Worm (Caenorhabditis elegans) whole organism, L3 larva: ENCODE data around the gene osm-9.

Source experiments
- R02D3.7 ChIP-seq: fragments of 150-350 bp; optimal IDR thresholded peaks from 2 replicates; lab custom pipeline; 2014; ENCODE audit warnings: missing biosample characterization, missing genetic modification characterization
- aly-2 ChIP-seq: fragments of 150-350 bp; optimal IDR thresholded peaks from 2 replicates; lab custom pipeline; 2014; ENCODE audit warnings: missing biosample characterization, missing genetic modification characterization
- ama-1 ChIP-seq: fragments of 150-350 bp; optimal IDR thresholded peaks from 2 replicates; lab custom pipeline; 2018
- ceh-16 ChIP-seq: sonication (generic microtip); optimal IDR thresholded peaks from 2 replicates; lab custom pipeline; 2017; ENCODE audit warnings: missing biosample characterization, missing genetic modification characterization
- ceh-82 ChIP-seq: fragments of 150-350 bp; optimal IDR thresholded peaks from 2 replicates; lab custom pipeline; 2014; ENCODE audit warnings: missing biosample characterization, missing genetic modification characterization
- ceh-9 ChIP-seq: sonication (generic microtip); optimal IDR thresholded peaks from 2 replicates; lab custom pipeline; 2018; ENCODE audit warnings: missing biosample characterization, missing genetic modification characterization
- daf-12 ChIP-seq: fragments of 150-350 bp; optimal IDR thresholded peaks from 2 replicates; lab custom pipeline; 2014; ENCODE audit warnings: missing biosample characterization, missing genetic modification reagents, missing genetic modification characterization
- egl-27 ChIP-seq: sonication (generic microtip); optimal IDR thresholded peaks from 4 replicates; lab custom pipeline; 2017; ENCODE audit warnings: missing biosample characterization, missing genetic modification reagents, missing genetic modification characterization
- egl-5 ChIP-seq: fragments of 150-350 bp; optimal IDR thresholded peaks from 2 replicates; lab custom pipeline; 2017; ENCODE audit warnings: missing biosample characterization, missing genetic modification reagents, missing genetic modification characterization, inconsistent platforms
- elt-1 ChIP-seq: fragments of 150-350 bp; optimal IDR thresholded peaks from 2 replicates; lab custom pipeline; 2014; ENCODE audit warnings: missing biosample characterization, missing genetic modification characterization
- elt-2 ChIP-seq: sonication (generic microtip); optimal IDR thresholded peaks from 2 replicates; lab custom pipeline; 2016; ENCODE audit warnings: missing genetic modification reagents, mild to moderate bottlenecking, missing genetic modification characterization, missing compliant biosample characterization
- elt-3 ChIP-seq, 3 experiments: fragments of 150-350 bp in 1 of 3; sonication (generic microtip) in 2 of 3; optimal IDR thresholded peaks; 2 replicates in 2 of 3; 4 replicates in 1 of 3; lab custom pipeline; 2014 to 2017; ENCODE audit warnings: missing biosample characterization in 3 of 3, missing genetic modification characterization in 3 of 3
- fkh-10 ChIP-seq: sonication (generic microtip); optimal IDR thresholded peaks from 2 replicates; lab custom pipeline; 2017; ENCODE audit warnings: missing biosample characterization, missing genetic modification reagents, missing genetic modification characterization
- fkh-2 ChIP-seq: fragments of 150-350 bp; optimal IDR thresholded peaks from 2 replicates; lab custom pipeline; 2014; ENCODE audit warnings: missing biosample characterization, missing genetic modification reagents, missing genetic modification characterization
- fos-1 ChIP-seq: fragments of 150-350 bp; optimal IDR thresholded peaks from 2 replicates; lab custom pipeline; 2014; ENCODE audit warnings: missing biosample characterization, missing genetic modification characterization
- hmg-11 ChIP-seq: sonication (generic microtip); optimal IDR thresholded peaks from 2 replicates; lab custom pipeline; 2016; ENCODE audit warnings: missing genetic modification characterization, missing compliant biosample characterization
- jun-1 ChIP-seq: fragments of 150-350 bp; optimal IDR thresholded peaks from 2 replicates; lab custom pipeline; 2014; ENCODE audit warnings: missing biosample characterization, missing genetic modification reagents, missing genetic modification characterization
- lin-15B ChIP-seq: fragments of 150-350 bp; optimal IDR thresholded peaks from 2 replicates; lab custom pipeline; 2014; ENCODE audit warnings: missing biosample characterization, missing genetic modification characterization
- lin-39 ChIP-seq: fragments of 150-350 bp; optimal IDR thresholded peaks from 2 replicates; lab custom pipeline; 2018; ENCODE audit warnings: missing biosample characterization, missing genetic modification reagents, missing genetic modification characterization
- lsy-12 ChIP-seq: sonication (generic microtip); optimal IDR thresholded peaks from 2 replicates; lab custom pipeline; 2016; ENCODE audit warnings: mild to moderate bottlenecking, missing genetic modification characterization, missing compliant biosample characterization
- mml-1 ChIP-seq: fragments of 150-350 bp; sonication (generic microtip); optimal IDR thresholded peaks from 3 replicates; lab custom pipeline; 2014; ENCODE audit warnings: missing biosample characterization, missing genetic modification characterization
- nfya-1 ChIP-seq: sonication (generic microtip); optimal IDR thresholded peaks from 2 replicates; lab custom pipeline; 2017; ENCODE audit warnings: missing genetic modification characterization, mild to moderate bottlenecking, missing compliant biosample characterization, antibody characterized with exemption, moderate library complexity; ENCODE audit not compliant: insufficient read depth
- nhr-12 ChIP-seq: fragments of 150-350 bp; optimal IDR thresholded peaks from 2 replicates; lab custom pipeline; 2014; ENCODE audit warnings: missing biosample characterization, missing genetic modification characterization
- nhr-237 ChIP-seq: fragments of 150-350 bp; optimal IDR thresholded peaks from 2 replicates; lab custom pipeline; 2014; ENCODE audit warnings: missing biosample characterization, missing genetic modification characterization
- nhr-25 ChIP-seq: sonication (generic microtip); optimal IDR thresholded peaks from 2 replicates; lab custom pipeline; 2017; ENCODE audit warnings: missing biosample characterization, missing genetic modification characterization
- nhr-28 ChIP-seq: fragments of 150-350 bp; optimal IDR thresholded peaks from 2 replicates; lab custom pipeline; 2014; ENCODE audit warnings: missing biosample characterization, missing genetic modification characterization
- nhr-43 ChIP-seq: sonication (generic microtip); optimal IDR thresholded peaks from 2 replicates; lab custom pipeline; 2016; ENCODE audit warnings: mild to moderate bottlenecking, missing genetic modification characterization, missing compliant biosample characterization; ENCODE audit not compliant: poor library complexity, severe bottlenecking
- nhr-67 ChIP-seq: fragments of 150-350 bp; optimal IDR thresholded peaks from 2 replicates; lab custom pipeline; 2014; ENCODE audit warnings: missing biosample characterization, missing genetic modification characterization
- nhr-76 ChIP-seq: fragments of 150-350 bp; sonication (generic microtip); optimal IDR thresholded peaks from 5 replicates; lab custom pipeline; 2014; ENCODE audit warnings: missing biosample characterization, missing genetic modification characterization
- nhr-77 ChIP-seq: fragments of 150-350 bp; optimal IDR thresholded peaks from 2 replicates; lab custom pipeline; 2014; ENCODE audit warnings: missing biosample characterization, missing genetic modification characterization
- pha-4 ChIP-seq: fragments of 150-350 bp; optimal IDR thresholded peaks from 2 replicates; lab custom pipeline; 2014; ENCODE audit warnings: missing biosample characterization, missing genetic modification reagents, missing genetic modification characterization
- pqm-1 ChIP-seq: fragments of 150-350 bp; optimal IDR thresholded peaks from 2 replicates; lab custom pipeline; 2017; ENCODE audit warnings: missing biosample characterization, missing genetic modification characterization, inconsistent platforms
- sea-2 ChIP-seq: fragments of 150-350 bp; sonication (generic microtip); optimal IDR thresholded peaks from 4 replicates; lab custom pipeline; 2014; ENCODE audit warnings: missing biosample characterization, missing genetic modification reagents, missing genetic modification characterization
- skn-1 ChIP-seq: fragments of 150-350 bp; optimal IDR thresholded peaks from 2 replicates; lab custom pipeline; 2014; ENCODE audit warnings: missing biosample characterization, missing genetic modification characterization
- tbx-2 ChIP-seq: sonication (generic microtip); optimal IDR thresholded peaks from 2 replicates; lab custom pipeline; 2016; ENCODE audit warnings: mild to moderate bottlenecking, missing genetic modification characterization, missing compliant biosample characterization
- unc-39 ChIP-seq: sonication (generic microtip); optimal IDR thresholded peaks from 4 replicates; lab custom pipeline; 2017; ENCODE audit warnings: missing biosample characterization, missing genetic modification characterization
- zag-1 ChIP-seq: fragments of 150-350 bp; optimal IDR thresholded peaks from 2 replicates; lab custom pipeline; 2014; ENCODE audit warnings: missing biosample characterization, missing genetic modification characterization
- ztf-11 ChIP-seq: fragments of 150-350 bp; optimal IDR thresholded peaks from 2 replicates; lab custom pipeline; 2014; ENCODE audit warnings: missing biosample characterization, missing genetic modification characterization
- ztf-4 ChIP-seq: fragments of 150-350 bp; optimal IDR thresholded peaks from 2 replicates; lab custom pipeline; 2014; ENCODE audit warnings: missing biosample characterization, missing genetic modification characterization

The osm-9 gene

DNA sequence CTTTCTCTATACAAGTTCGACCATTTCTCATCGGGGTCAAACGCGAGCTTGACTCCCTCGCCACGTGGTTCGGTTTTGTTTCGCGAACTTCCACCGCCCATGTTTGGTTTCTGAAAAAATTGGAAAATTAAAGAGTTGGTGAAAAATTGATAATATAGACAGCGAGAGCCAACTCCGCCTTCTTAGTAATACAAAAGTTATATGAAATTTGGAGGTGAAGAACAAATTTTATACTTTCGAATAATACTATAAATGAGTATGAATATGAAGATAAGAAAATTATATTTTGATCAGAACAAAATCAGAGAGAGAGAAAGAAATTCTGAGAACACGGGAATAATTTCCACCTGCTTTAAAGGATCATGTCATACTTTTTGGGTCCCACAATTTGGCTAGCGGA lies at the start of gene osm-9:
Gene osm-9 (minus strand): TSS at position 101 of the 400 bp plus-strand sequence.
- TF ChIP-seq skn-1 (tag; lab: Kevin White, UChicago) = no peak
- no peak for TF ChIP-seq ztf-4 (tag; lab: Kevin White, UChicago)
- TF ChIP-seq lin-39 (tag; lab: Kevin White, UChicago) = no peak
- no peak for TF ChIP-seq sea-2
- no peak for TF ChIP-seq ceh-9 (tag; lab: Kevin White, UChicago)
- TF ChIP-seq nhr-237 = no peak
- no peak for TF ChIP-seq nhr-76 (tag; lab: Kevin White, UChicago)
- no peak for TF ChIP-seq lsy-12 (tag; lab: Kevin White, UChicago)
- TF ChIP-seq pha-4 (tag; lab: Kevin White, UChicago) = no peak
- no peak for TF ChIP-seq elt-2
- TF ChIP-seq elt-1 = no peak
- no peak for TF ChIP-seq fkh-10 (GFP tag; lab: Kevin White, UChicago)
- TF ChIP-seq nhr-12 (tag; lab: Kevin White, UChicago) = no peak
- TF ChIP-seq nhr-77 = no peak
- TF ChIP-seq zag-1 (tag; lab: Kevin White, UChicago) = no peak
- TF ChIP-seq pqm-1 (tag; lab: Kevin White, UChicago) = no peak
- TF ChIP-seq nfya-1 (tag; lab: Kevin White, UChicago) = no peak

DNA sequence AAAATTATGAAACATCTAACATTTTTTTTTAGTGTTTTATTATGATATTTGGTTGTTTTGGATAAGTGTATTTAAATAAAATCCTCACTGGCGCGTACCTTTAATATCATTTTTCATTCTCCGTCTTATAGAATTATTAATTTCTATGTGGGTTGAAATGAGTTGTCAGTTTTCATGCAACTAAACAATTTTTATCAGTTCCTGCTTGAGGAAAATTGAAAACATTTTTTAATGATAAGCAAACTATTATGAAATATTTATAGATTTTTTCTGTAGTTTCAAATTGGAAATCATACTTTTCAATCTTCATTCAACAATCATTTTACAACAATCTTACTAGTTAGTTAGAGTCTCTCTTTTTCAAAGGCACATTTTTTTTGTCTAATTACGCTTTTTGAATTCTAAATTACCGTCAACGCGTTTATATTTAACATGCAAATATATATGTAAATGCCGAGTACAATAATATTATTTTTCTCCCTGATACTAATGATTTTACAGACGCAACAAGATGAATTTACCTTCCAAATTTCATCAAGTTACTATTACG lies 49.1 kb upstream of the osm-9 start, which contains the start of the genes Y37E11B.10 and kgb-2:
Gene Y37E11B.10 (minus strand): TSS at position 182 of the 550 bp plus-strand sequence.
Gene kgb-2 (plus strand): TSS at position 500 of the 550 bp plus-strand sequence.
- TF ChIP-seq daf-12 (tag; lab: Kevin White, UChicago) = no peak
- TF ChIP-seq elt-2 = peak; percentile 59
- TF ChIP-seq, all 47 proteins: peak for 1

DNA sequence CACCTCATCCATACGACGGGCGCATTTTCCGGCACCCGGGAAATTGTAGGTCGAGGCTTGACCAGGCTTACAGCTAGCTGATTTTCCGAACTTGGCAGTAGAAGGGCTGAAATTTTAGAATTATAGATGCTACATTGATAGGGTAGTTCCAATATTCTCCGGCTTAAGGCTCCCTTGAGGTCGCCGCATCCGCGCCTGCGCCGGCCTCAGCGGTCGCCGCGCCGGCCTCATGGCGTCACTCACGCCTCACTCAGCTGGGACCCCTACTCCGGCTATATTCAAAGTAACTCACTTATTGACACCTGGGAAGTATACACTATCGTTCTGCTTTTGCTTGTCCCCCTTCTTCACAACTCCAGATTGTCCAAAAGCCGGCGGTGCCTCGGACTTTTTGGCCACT lies 46.9 kb upstream of the osm-9 start:
- no peak for TF ChIP-seq egl-27 (tag; lab: Kevin White, UChicago)
- no peak for TF ChIP-seq nhr-12 (tag; lab: Kevin White, UChicago)
- no peak for TF ChIP-seq tbx-2 (tag; lab: Kevin White, UChicago)
- TF ChIP-seq fkh-2 = no peak
- TF ChIP-seq ztf-11 = no peak
- no peak for TF ChIP-seq fkh-10 (GFP tag; lab: Kevin White, UChicago)

DNA sequence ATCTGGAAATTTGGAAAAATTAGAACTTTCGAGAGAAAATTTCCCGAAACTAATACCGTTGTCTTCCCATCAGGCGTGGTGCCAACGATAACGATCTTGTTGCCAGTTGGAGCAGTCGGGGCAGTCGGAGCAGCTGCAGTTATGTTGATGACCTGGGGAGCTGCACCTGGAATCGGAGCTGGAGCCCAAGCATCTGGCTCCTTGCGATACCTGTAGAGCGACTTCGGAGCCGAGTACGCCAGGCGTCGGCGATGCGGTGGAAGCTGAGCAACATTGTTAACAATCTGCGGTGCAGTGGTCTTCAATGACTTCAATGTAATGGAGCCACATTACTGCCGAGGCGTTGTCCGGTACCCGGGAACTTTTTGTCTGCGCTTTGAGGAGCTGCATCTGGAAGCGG lies 44.6 kb upstream of the osm-9 start:
- TF ChIP-seq nhr-77 = no peak
- TF ChIP-seq elt-3 (tag; optimal IDR thresholded peaks at IDR 0.05; lab: Kevin White, UChicago) = no peak
- no peak for TF ChIP-seq egl-27 (tag; lab: Kevin White, UChicago)
- no peak for TF ChIP-seq egl-5 (tag; lab: Kevin White, UChicago)
- TF ChIP-seq sea-2 = no peak
- no peak for TF ChIP-seq fos-1 (tag; lab: Kevin White, UChicago)
- no peak for TF ChIP-seq ceh-82 (tag; lab: Kevin White, UChicago)
- TF ChIP-seq mml-1 (tag; lab: Kevin White, UChicago) = no peak
- TF ChIP-seq nhr-12 (tag; lab: Kevin White, UChicago) = no peak
- no peak for TF ChIP-seq jun-1 (tag; lab: Kevin White, UChicago)
- no peak for TF ChIP-seq lin-39 (tag; lab: Kevin White, UChicago)
- TF ChIP-seq skn-1 (tag; lab: Kevin White, UChicago) = no peak

DNA sequence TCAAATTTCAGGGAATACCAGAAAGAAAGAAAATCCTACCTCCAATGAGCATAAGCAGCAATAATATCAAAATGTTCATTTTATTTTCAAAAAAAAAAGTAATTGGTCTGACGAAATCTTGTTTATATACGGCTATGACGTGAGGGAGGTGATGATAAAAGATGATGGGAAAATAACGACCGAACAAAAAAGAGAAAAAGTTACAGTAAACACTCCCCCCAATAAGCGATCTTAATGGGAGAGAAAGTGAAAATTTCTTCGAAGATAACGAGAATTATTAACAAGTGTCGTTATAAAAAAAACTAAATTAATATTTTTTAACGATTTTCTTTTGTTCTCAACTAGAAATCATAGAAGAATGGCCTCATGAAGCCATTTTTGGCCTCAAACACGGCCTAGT lies 42.7 kb upstream of the osm-9 start, which contains the start of gene Y37E11B.7:
Gene Y37E11B.7 (minus strand): TSS at position 207 of the 400 bp plus-strand sequence.
- TF ChIP-seq nhr-67 (tag; lab: Kevin White, UChicago) = no peak
- TF ChIP-seq nhr-43 (tag; lab: Kevin White, UChicago) = no peak
- TF ChIP-seq elt-2 = no peak
- no peak for TF ChIP-seq ama-1 (lab: Kevin White, UChicago)
- no peak for TF ChIP-seq nhr-76 (tag; lab: Kevin White, UChicago)
- TF ChIP-seq mml-1 (tag; lab: Kevin White, UChicago) = no peak
- TF ChIP-seq egl-5 (tag; lab: Kevin White, UChicago) = no peak
- TF ChIP-seq jun-1 (tag; lab: Kevin White, UChicago) = no peak

DNA sequence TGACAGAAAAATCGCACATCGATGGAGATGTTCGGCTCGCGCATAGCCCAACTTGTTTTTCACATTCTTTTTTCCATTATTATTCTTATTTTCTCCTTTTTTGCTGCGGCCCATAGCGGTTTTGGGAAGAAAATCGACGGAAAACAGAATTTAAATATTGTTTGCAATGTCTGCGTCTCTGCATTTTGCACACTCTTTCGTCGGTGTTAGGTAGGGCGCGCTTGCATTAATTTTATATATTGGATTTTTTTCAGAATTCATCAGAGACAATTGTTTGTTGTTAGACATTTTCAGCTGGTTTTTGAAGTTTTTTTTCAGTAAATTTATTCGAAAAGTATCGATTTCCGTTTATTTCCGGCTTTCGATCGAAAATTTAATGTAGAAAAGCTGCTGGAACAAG lies 41.9 kb upstream of the osm-9 start, which contains the start of gene Y37E11B.6:
Gene Y37E11B.6 (minus strand): TSS at position 181 of the 400 bp plus-strand sequence.
- no peak for TF ChIP-seq aly-2 (tag; lab: Kevin White, UChicago)
- no peak for TF ChIP-seq daf-12 (tag; lab: Kevin White, UChicago)
- no peak for TF ChIP-seq fkh-10 (GFP tag; lab: Kevin White, UChicago)
- no peak for TF ChIP-seq R02D3.7 (tag; lab: Kevin White, UChicago)
- TF ChIP-seq elt-1 = no peak
- TF ChIP-seq mml-1 (tag; lab: Kevin White, UChicago) = no peak
- TF ChIP-seq nhr-12 (tag; lab: Kevin White, UChicago) = no peak
- no peak for TF ChIP-seq nfya-1 (tag; lab: Kevin White, UChicago)
- TF ChIP-seq nhr-28 (tag; lab: Kevin White, UChicago) = no peak
- no peak for TF ChIP-seq sea-2
- peak; percentile 22 for TF ChIP-seq nhr-25
- no peak for TF ChIP-seq skn-1 (tag; lab: Kevin White, UChicago)
- TF ChIP-seq lin-15B (tag; lab: Kevin White, UChicago) = peak; percentile 42
- peak; percentile 2 for TF ChIP-seq pha-4 (tag; lab: Kevin White, UChicago)
- no peak for TF ChIP-seq unc-39 (tag; lab: Kevin White, UChicago)
- no peak for TF ChIP-seq hmg-11
- TF ChIP-seq lsy-12 (tag; lab: Kevin White, UChicago) = no peak
- TF ChIP-seq ama-1 (lab: Kevin White, UChicago) = no peak
- TF ChIP-seq ceh-16 (tag; lab: Kevin White, UChicago) = no peak
- TF ChIP-seq nhr-76 (tag; lab: Kevin White, UChicago) = no peak
